Fruit fly (Drosophila melanogaster) whole organism, embryonic: ENCODE data around the gene Ts.

Experiments
- CG1832 ChIP-seq: fragments of 200-800 bp; sonication (Bioruptor generic); optimal IDR thresholded peaks from 2 replicates; lab custom pipeline; 2017; ENCODE audit warnings: missing biosample characterization, mild to moderate bottlenecking, missing genetic modification characterization, inconsistent platforms
- CG6765 ChIP-seq: fragments of 200-800 bp; sonication (Bioruptor generic); optimal IDR thresholded peaks from 3 replicates; lab custom pipeline; 2017; ENCODE audit warnings: missing biosample characterization, mild to moderate bottlenecking, missing genetic modification characterization
- E2f1 ChIP-seq: fragments of 200-800 bp; sonication (Bioruptor generic); IDR thresholded peaks from 2 replicates; pipeline ENCODE4 v1.3.6; 2022; ENCODE audit warnings: missing biosample characterization, missing genetic modification characterization
- Elba2 ChIP-seq: fragments of 200-800 bp; sonication (Bioruptor generic); optimal IDR thresholded peaks from 3 replicates; lab custom pipeline; 2016; ENCODE audit warnings: missing biosample characterization, missing genetic modification characterization
- kni ChIP-seq: fragments of 200-800 bp; sonication (Bioruptor generic); optimal IDR thresholded peaks from 3 replicates; lab custom pipeline; 2017; ENCODE audit warnings: mild to moderate bottlenecking, missing biosample characterization, missing genetic modification reagents, missing genetic modification characterization

dm6 chr2L:2969438-2969837 lies at the start of gene Ts:
- TF ChIP-seq Elba2 (GFP tag; lab: Kevin White, UChicago): no peak
- TF ChIP-seq E2f1 (GFP tag; lab: Robert Waterston, UW): peak; percentile 66; the same call in 1 of the 2 replicates
- TF ChIP-seq CG1832 (GFP tag; lab: Kevin White, UChicago): no peak
- TF ChIP-seq CG6765 (GFP tag; lab: Kevin White, UChicago): no peak
- no peak for TF ChIP-seq kni
